Worm (Caenorhabditis elegans): ENCODE measurements around the gene grd-4.

grd-4 gene

DNA sequence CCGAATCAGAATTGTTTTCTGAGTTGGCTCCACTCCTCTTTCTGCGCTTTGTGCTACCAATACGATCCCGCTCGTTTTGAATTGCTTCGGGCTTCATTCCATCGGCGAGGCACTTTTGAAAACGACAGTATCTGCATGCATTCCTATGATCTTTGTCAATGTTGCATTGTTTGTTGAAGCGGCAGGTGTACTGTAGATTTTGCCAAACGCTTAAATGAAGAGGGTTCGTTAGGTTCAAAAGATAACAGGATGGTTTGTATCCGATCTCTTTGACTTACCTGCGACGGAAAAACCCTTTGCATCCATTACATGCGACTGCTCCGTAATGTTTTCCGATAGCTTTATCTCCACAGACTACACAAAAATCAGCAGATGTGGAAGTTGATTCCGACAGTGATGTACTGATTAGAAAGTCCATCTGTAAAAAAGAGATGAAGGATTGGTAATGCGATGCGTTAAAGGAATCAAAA lies 25.2 kb upstream of the grd-4 start, which contains the start of gene nhr-14:
nhr-14 (minus strand) TSS at position 420 of the 470 bp plus-strand sequence.
- TF ChIP-seq flh-1 (GFP tag; optimal IDR thresholded peaks at IDR 0.05), result no peak
- TF ChIP-seq tbx-8 (GFP tag; optimal IDR thresholded peaks at IDR 0.05), result no peak
- TF ChIP-seq sem-2 (GFP tag; optimal IDR thresholded peaks at IDR 0.05), result no peak
- TF ChIP-seq mls-2 (tag; optimal IDR thresholded peaks at IDR 0.05), result no peak
- no peak for TF ChIP-seq bed-3 (GFP tag; optimal IDR thresholded peaks at IDR 0.05)
- TF ChIP-seq unc-39 (tag; optimal IDR thresholded peaks at IDR 0.05), result no peak
- TF ChIP-seq sptf-1 (tag; optimal IDR thresholded peaks at IDR 0.05), result no peak
- no peak for TF ChIP-seq ceh-83 (GFP tag; optimal IDR thresholded peaks at IDR 0.05)
- no peak for TF ChIP-seq zip-8 (tag; optimal IDR thresholded peaks at IDR 0.05)
- TF ChIP-seq M03D4.4 (tag; optimal IDR thresholded peaks at IDR 0.05), result no peak
- TF ChIP-seq nhr-2 (tag; optimal IDR thresholded peaks at IDR 0.05), result no peak
- TF ChIP-seq snpc-4 (tag; optimal IDR thresholded peaks at IDR 0.05), result no peak
- no peak for TF ChIP-seq ceh-39 (tag; optimal IDR thresholded peaks at IDR 0.05)
- TF ChIP-seq ces-1 (GFP tag; optimal IDR thresholded peaks at IDR 0.05), result no peak
- no peak for TF ChIP-seq ztf-11 (tag; optimal IDR thresholded peaks at IDR 0.05)
- TF ChIP-seq nhr-76 (tag; optimal IDR thresholded peaks at IDR 0.05), result no peak
- no peak for TF ChIP-seq drap-1 (GFP tag; optimal IDR thresholded peaks at IDR 0.05)
- no peak for TF ChIP-seq cnd-1 (tag; optimal IDR thresholded peaks at IDR 0.05)

DNA sequence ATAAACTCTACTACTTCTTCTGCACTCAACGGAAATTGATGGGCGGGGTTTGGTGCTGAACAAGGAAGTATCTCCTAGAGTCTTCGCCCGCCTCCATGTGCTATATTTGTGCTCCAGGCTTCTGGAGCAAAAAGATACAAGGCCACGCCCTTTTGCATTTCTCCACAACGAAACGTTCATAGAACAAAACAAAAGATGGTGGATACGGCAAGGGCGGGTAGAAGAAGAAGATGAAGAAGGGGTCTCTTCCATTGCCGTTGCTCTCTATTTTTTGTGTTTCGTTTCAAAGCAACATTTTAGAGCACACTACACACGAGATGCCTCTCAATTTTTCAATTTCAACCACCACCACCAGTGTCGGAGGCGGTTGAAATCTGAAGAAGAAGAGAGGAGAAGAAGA lies 24.7 kb upstream of the grd-4 start:
- TF ChIP-seq nhr-2 (tag; optimal IDR thresholded peaks at IDR 0.05) (no peak), ztf-11 (tag; optimal IDR thresholded peaks at IDR 0.05) (no peak), ces-1 (GFP tag; optimal IDR thresholded peaks at IDR 0.05) (peak; percentile 26)

DNA sequence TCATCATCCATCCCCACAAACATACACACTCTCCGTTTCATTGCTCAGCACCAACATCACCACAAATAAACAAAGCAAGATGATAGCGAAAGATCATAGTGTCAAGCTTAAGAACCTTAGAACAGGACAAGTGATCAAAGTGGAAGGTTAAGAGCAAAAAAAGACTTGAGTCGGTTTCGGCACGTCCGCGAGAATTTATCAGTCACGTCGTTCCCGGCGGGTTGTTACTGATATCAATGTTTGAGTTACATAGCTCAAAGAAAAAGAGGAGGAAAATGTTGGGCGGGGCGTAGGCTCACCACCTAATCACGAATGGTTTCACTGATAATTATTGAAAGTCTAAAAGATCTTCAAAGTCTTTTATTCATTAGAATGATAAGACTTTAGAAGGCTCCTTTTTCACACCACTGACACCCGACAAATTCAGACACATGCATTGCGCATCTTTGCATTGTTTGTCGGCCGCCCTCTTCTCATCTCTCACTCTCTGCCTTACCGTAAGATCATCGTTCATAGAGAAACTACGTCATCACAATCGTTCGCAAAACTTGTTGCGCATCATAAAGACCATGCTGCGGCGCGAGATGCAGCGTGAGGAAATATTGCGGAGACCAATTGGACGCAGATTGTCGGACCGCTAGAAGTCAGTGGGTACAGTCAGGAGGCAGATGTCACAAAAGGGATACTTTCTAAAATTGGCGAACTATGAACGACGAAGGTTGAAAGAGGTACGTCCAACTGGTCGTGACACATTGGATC lies 23.8 kb upstream of the grd-4 start:
- TF ChIP-seq lsy-2 (tag; optimal IDR thresholded peaks at IDR 0.05) (peak; percentile 22), drap-1 (GFP tag; optimal IDR thresholded peaks at IDR 0.05) (no peak), flh-1 (GFP tag; optimal IDR thresholded peaks at IDR 0.05) (no peak), elt-3 (tag; optimal IDR thresholded peaks at IDR 0.05) (peak; percentile 77), hlh-1 (tag; optimal IDR thresholded peaks at IDR 0.05) (no peak), snpc-4 (tag; optimal IDR thresholded peaks at IDR 0.05) (no peak), ztf-11 (tag; optimal IDR thresholded peaks at IDR 0.05) (no peak), unc-39 (tag; optimal IDR thresholded peaks at IDR 0.05) (no peak), ham-2 (GFP tag; optimal IDR thresholded peaks at IDR 0.05) (peak; percentile 58), unc-62 (GFP tag; optimal IDR thresholded peaks at IDR 0.05) (peak; percentile 16), ceh-39 (tag; optimal IDR thresholded peaks at IDR 0.05) (no peak), ceh-83 (GFP tag; optimal IDR thresholded peaks at IDR 0.05) (no peak), nhr-76 (tag; optimal IDR thresholded peaks at IDR 0.05) (no peak), unc-120 (tag; optimal IDR thresholded peaks at IDR 0.05; ENCODE audit: poor library complexity, severe bottlenecking) (no peak), sptf-1 (tag; optimal IDR thresholded peaks at IDR 0.05) (no peak), mls-2 (tag; optimal IDR thresholded peaks at IDR 0.05) (no peak), blmp-1 (tag; optimal IDR thresholded peaks at IDR 0.05) (peak; percentile 70), nhr-237 (tag; optimal IDR thresholded peaks at IDR 0.05) (peak; percentile 74)

ce11 chrX:8479050-8479449 lies 22.0 kb upstream of the grd-4 start:
- TF ChIP-seq blmp-1 (tag; optimal IDR thresholded peaks at IDR 0.05) (no peak), snpc-4 (tag; optimal IDR thresholded peaks at IDR 0.05) (no peak), cnd-1 (tag; optimal IDR thresholded peaks at IDR 0.05) (no peak), zip-8 (tag; optimal IDR thresholded peaks at IDR 0.05) (no peak), lin-13 (tag; optimal IDR thresholded peaks at IDR 0.05) (no peak), unc-62 (GFP tag; optimal IDR thresholded peaks at IDR 0.05) (no peak), ham-2 (GFP tag; optimal IDR thresholded peaks at IDR 0.05) (no peak), sptf-1 (tag; optimal IDR thresholded peaks at IDR 0.05) (no peak), flh-1 (GFP tag; optimal IDR thresholded peaks at IDR 0.05) (no peak), nhr-76 (tag; optimal IDR thresholded peaks at IDR 0.05) (no peak), drap-1 (GFP tag; optimal IDR thresholded peaks at IDR 0.05) (no peak)

DNA sequence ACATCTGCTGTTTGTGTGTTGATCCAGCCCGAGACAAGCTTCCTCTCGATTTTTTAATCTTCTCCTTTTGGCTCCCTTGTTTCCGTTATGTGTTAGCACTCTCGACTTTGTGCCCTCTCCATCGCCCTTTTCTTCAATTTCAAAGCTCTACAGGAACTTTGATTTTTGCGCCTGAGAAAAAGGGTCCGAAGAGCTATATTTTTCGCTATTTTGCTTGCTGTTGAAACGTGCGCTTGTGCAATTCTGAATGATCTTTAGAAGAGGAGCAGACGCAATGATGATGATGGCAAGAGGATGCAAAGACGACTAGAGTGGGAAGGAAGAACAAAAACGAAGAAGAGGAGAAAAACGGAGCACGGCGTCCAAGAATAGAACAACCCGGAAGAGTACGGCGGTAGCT lies 19.3 kb upstream of the grd-4 start:
- TF ChIP-seq nhr-2 (tag; optimal IDR thresholded peaks at IDR 0.05) (no peak), unc-62 (GFP tag; optimal IDR thresholded peaks at IDR 0.05) (no peak), mab-5 (tag; optimal IDR thresholded peaks at IDR 0.05) (no peak), drap-1 (GFP tag; optimal IDR thresholded peaks at IDR 0.05) (no peak), ztf-11 (tag; optimal IDR thresholded peaks at IDR 0.05) (no peak), tbx-8 (GFP tag; optimal IDR thresholded peaks at IDR 0.05) (no peak), nhr-237 (tag; optimal IDR thresholded peaks at IDR 0.05) (no peak)

Data from whole organism, mixed stage, embryonic.